Fruit fly (Drosophila melanogaster) whole organism, embryonic: ENCODE data around the gene stumps.

ENCODE experiments used
- Bteb2 ChIP-seq: fragments of 200-800 bp; sonication (Bioruptor generic); optimal IDR thresholded peaks from 2 replicates; lab custom pipeline; 2016; ENCODE audit warnings: missing biosample characterization, missing genetic modification characterization
- CG10274 ChIP-seq: fragments of 200-800 bp; sonication (Bioruptor generic); optimal IDR thresholded peaks from 3 replicates; lab custom pipeline; 2017; ENCODE audit warnings: missing biosample characterization, mild to moderate bottlenecking, missing genetic modification characterization
- CG11504 ChIP-seq: fragments of 200-800 bp; sonication (Bioruptor generic); optimal IDR thresholded peaks from 3 replicates; lab custom pipeline; 2019; ENCODE audit warnings: missing biosample characterization, mild to moderate bottlenecking, missing genetic modification characterization, moderate library complexity
- CG12219 ChIP-seq: fragments of 200-800 bp; sonication (Bioruptor generic); optimal IDR thresholded peaks from 3 replicates; lab custom pipeline; 2018; ENCODE audit warnings: missing biosample characterization, mild to moderate bottlenecking, missing genetic modification characterization
- CG13287 ChIP-seq: fragments of 200-800 bp; sonication (Bioruptor generic); IDR thresholded peaks from 2 replicates; pipeline ENCODE4 v1.3.6; 2022; ENCODE audit warnings: missing biosample characterization, missing genetic modification characterization; ENCODE audit not compliant: partially characterized antibody
- CG13894 ChIP-seq: fragments of 200-800 bp; sonication (Bioruptor generic); optimal IDR thresholded peaks from 3 replicates; lab custom pipeline; 2018; ENCODE audit warnings: missing biosample characterization, mild to moderate bottlenecking, missing genetic modification characterization, moderate library complexity
- CG14441 ChIP-seq: fragments of 200-800 bp; sonication (Bioruptor generic); IDR thresholded peaks from 2 replicates; pipeline ENCODE4 v1.3.6; 2022; ENCODE audit warnings: missing biosample characterization, missing genetic modification characterization
- CG1529 ChIP-seq: fragments of 200-800 bp; sonication (Bioruptor generic); optimal IDR thresholded peaks from 3 replicates; lab custom pipeline; 2018; ENCODE audit warnings: missing biosample characterization, missing genetic modification characterization
- CG18011 ChIP-seq: fragments of 200-800 bp; sonication (Bioruptor generic); optimal IDR thresholded peaks from 2 replicates; lab custom pipeline; 2017; ENCODE audit warnings: missing biosample characterization, missing genetic modification characterization, mild to moderate bottlenecking, moderate library complexity, missing genotype
- CG18599 ChIP-seq: fragments of 200-800 bp; sonication (Bioruptor generic); optimal IDR thresholded peaks from 3 replicates; lab custom pipeline; 2017; ENCODE audit warnings: missing biosample characterization, missing genetic modification characterization, mild to moderate bottlenecking, moderate library complexity, missing genetic modification reagents
- CG2202 ChIP-seq: fragments of 200-800 bp; sonication (Bioruptor generic); optimal IDR thresholded peaks from 2 replicates; lab custom pipeline; 2018; ENCODE audit warnings: missing biosample characterization, mild to moderate bottlenecking, missing genetic modification characterization
- CG2875 ChIP-seq: fragments of 200-800 bp; sonication (Bioruptor generic); optimal IDR thresholded peaks from 2 replicates; lab custom pipeline; 2017; ENCODE audit warnings: missing biosample characterization, mild to moderate bottlenecking, missing genetic modification characterization, missing genetic modification reagents
- CG5245 ChIP-seq: fragments of 200-800 bp; sonication (Bioruptor generic); optimal IDR thresholded peaks from 3 replicates; lab custom pipeline; 2016; ENCODE audit warnings: missing biosample characterization, missing genetic modification characterization
- CG7786 ChIP-seq: fragments of 200-800 bp; sonication (Bioruptor generic); optimal IDR thresholded peaks from 2 replicates; lab custom pipeline; 2016; ENCODE audit warnings: missing biosample characterization, missing genetic modification characterization
- CG7839 ChIP-seq: fragments of 200-800 bp; sonication (Bioruptor generic); optimal IDR thresholded peaks from 3 replicates; lab custom pipeline; 2018; ENCODE audit warnings: missing biosample characterization, mild to moderate bottlenecking, missing genetic modification characterization, moderate library complexity
- CG8290 ChIP-seq, 3 experiments: fragments of 200-800 bp; sonication (Bioruptor generic); optimal IDR thresholded peaks; 2 replicates each; lab custom pipeline; 2016 to 2019; ENCODE audit warnings: missing biosample characterization in 3 of 3, missing genetic modification characterization in 3 of 3, mild to moderate bottlenecking in 2 of 3, moderate library complexity in 1 of 3
- CG9215 ChIP-seq: fragments of 200-800 bp; sonication (Bioruptor generic); IDR thresholded peaks from 2 replicates; pipeline ENCODE4 v1.3.6; 2022; ENCODE audit warnings: missing biosample characterization, missing genetic modification characterization
- CG9609 ChIP-seq: fragments of 200-800 bp; sonication (Bioruptor generic); optimal IDR thresholded peaks from 3 replicates; lab custom pipeline; 2016; ENCODE audit warnings: missing biosample characterization, missing genetic modification characterization
- E2f1 ChIP-seq: fragments of 200-800 bp; sonication (Bioruptor generic); IDR thresholded peaks from 2 replicates; pipeline ENCODE4 v1.3.6; 2022; ENCODE audit warnings: missing biosample characterization, missing genetic modification characterization
- Ets65A ChIP-seq: fragments of 200-800 bp; sonication (Bioruptor generic); peaks from one replicate; lab custom pipeline; 2016; ENCODE audit warnings: missing biosample characterization, missing genetic modification characterization
- Fer3 ChIP-seq: fragments of 200-800 bp; sonication (Bioruptor generic); optimal IDR thresholded peaks from 2 replicates; lab custom pipeline; 2018; ENCODE audit warnings: missing biosample characterization, mild to moderate bottlenecking, missing genetic modification characterization, moderate library complexity
- HmgZ ChIP-seq: fragments of 200-800 bp; sonication (Bioruptor generic); optimal IDR thresholded peaks from 2 replicates; lab custom pipeline; 2018; ENCODE audit warnings: missing biosample characterization, mild to moderate bottlenecking, missing genetic modification characterization
- Hr3 ChIP-seq: fragments of 200-800 bp; sonication (Bioruptor generic); optimal IDR thresholded peaks from 3 replicates; lab custom pipeline; 2016; ENCODE audit warnings: missing biosample characterization, missing genetic modification characterization
- Hr78 ChIP-seq, 2 experiments: fragments of 200-800 bp in 1 of 2; fragments of >200 bp in 1 of 2; sonication (Bioruptor generic) in 1 of 2; optimal IDR thresholded peaks; 2 replicates each; lab custom pipeline; 2017 to 2019; ENCODE audit warnings: missing biosample characterization in 2 of 2, missing genetic modification characterization in 2 of 2, mild to moderate bottlenecking in 1 of 2, moderate library complexity in 1 of 2
- MESR4 ChIP-seq: fragments of 200-800 bp; sonication (Bioruptor generic); optimal IDR thresholded peaks from 2 replicates; lab custom pipeline; 2018; ENCODE audit warnings: missing biosample characterization, mild to moderate bottlenecking, missing genetic modification characterization, moderate library complexity
- NK7.1 ChIP-seq: fragments of 200-800 bp; sonication (Bioruptor generic); optimal IDR thresholded peaks from 3 replicates; lab custom pipeline; 2016; ENCODE audit warnings: missing biosample characterization, missing genetic modification characterization
- ap ChIP-seq: fragments of 200-800 bp; sonication (Bioruptor generic); IDR thresholded peaks from 2 replicates; pipeline ENCODE4 v1.3.6; 2022; ENCODE audit warnings: missing biosample characterization, missing genetic modification characterization
- ase ChIP-seq: fragments of 200-800 bp; sonication (Bioruptor generic); IDR thresholded peaks from 3 replicates; pipeline ENCODE4 v1.3.6; 2022; ENCODE audit warnings: missing biosample characterization, missing genetic modification characterization
- bab2 ChIP-seq: fragments of 200-800 bp; sonication (Bioruptor generic); optimal IDR thresholded peaks from 2 replicates; lab custom pipeline; 2016; ENCODE audit warnings: missing biosample characterization, missing genetic modification characterization
- bbx ChIP-seq: fragments of 200-800 bp; sonication (Bioruptor generic); IDR thresholded peaks from 2 replicates; pipeline ENCODE4 v1.3.6; 2022; ENCODE audit warnings: missing biosample characterization, missing genetic modification characterization; ENCODE audit not compliant: partially characterized antibody
- ems ChIP-seq: fragments of 200-800 bp; sonication (Bioruptor generic); optimal IDR thresholded peaks from 3 replicates; lab custom pipeline; 2016; ENCODE audit warnings: missing biosample characterization, missing genetic modification characterization
- jing ChIP-seq: fragments of 200-800 bp; sonication (Bioruptor generic); optimal IDR thresholded peaks from 2 replicates; lab custom pipeline; 2018; ENCODE audit warnings: missing biosample characterization, mild to moderate bottlenecking, missing genetic modification characterization
- lab ChIP-seq: fragments of 200-800 bp; sonication (Bioruptor generic); optimal IDR thresholded peaks from 3 replicates; lab custom pipeline; 2017; ENCODE audit warnings: missing biosample characterization, missing genetic modification characterization, mild to moderate bottlenecking, moderate library complexity, missing genetic modification reagents
- lbe ChIP-seq: fragments of 200-800 bp; sonication (Bioruptor generic); optimal IDR thresholded peaks from 2 replicates; lab custom pipeline; 2016; ENCODE audit warnings: missing biosample characterization, mild to moderate bottlenecking, missing genetic modification characterization
- lilli ChIP-seq: fragments of 200-800 bp; sonication (Bioruptor generic); optimal IDR thresholded peaks from 3 replicates; lab custom pipeline; 2016; ENCODE audit warnings: missing biosample characterization, missing genetic modification characterization
- maf-S ChIP-seq: fragments of 200-800 bp; sonication (Bioruptor generic); optimal IDR thresholded peaks from 2 replicates; lab custom pipeline; 2016; ENCODE audit warnings: missing biosample characterization, missing genetic modification characterization
- mam ChIP-seq: fragments of 200-800 bp; sonication (Bioruptor generic); optimal IDR thresholded peaks from 3 replicates; lab custom pipeline; 2016; ENCODE audit warnings: missing biosample characterization, missing genetic modification characterization
- nmo ChIP-seq: fragments of 200-800 bp; sonication (Bioruptor generic); optimal IDR thresholded peaks from 2 replicates; lab custom pipeline; 2018; ENCODE audit warnings: missing biosample characterization, mild to moderate bottlenecking, missing genetic modification characterization, moderate library complexity
- nom ChIP-seq: fragments of 200-800 bp; sonication (Bioruptor generic); optimal IDR thresholded peaks from 2 replicates; lab custom pipeline; 2017; ENCODE audit warnings: missing biosample characterization, missing genetic modification characterization, mild to moderate bottlenecking, moderate library complexity, missing genetic modification reagents
- p53 ChIP-seq: fragments of 200-800 bp; sonication (Bioruptor generic); optimal IDR thresholded peaks from 2 replicates; lab custom pipeline; 2016; ENCODE audit warnings: missing biosample characterization, missing genetic modification characterization
- pan ChIP-seq, 4 experiments: fragments of >200 bp in 3 of 4; fragments of 200-800 bp in 1 of 4; sonication (Bioruptor generic) in 1 of 4; optimal IDR thresholded peaks in 3 of 4; IDR thresholded peaks in 1 of 4; 2 replicates each; pipeline versions ENCODE4 v1.3.6 to Lab custom; 2017 to 2022; ENCODE audit warnings: missing biosample characterization in 2 of 4, missing genetic modification characterization in 2 of 4, mixed read lengths in 1 of 4
- pb ChIP-seq: fragments of 200-800 bp; sonication (Bioruptor generic); optimal IDR thresholded peaks from 3 replicates; lab custom pipeline; 2016; ENCODE audit warnings: missing biosample characterization, missing genetic modification characterization
- pfk ChIP-seq: fragments of 200-800 bp; sonication (Bioruptor generic); optimal IDR thresholded peaks from 2 replicates; lab custom pipeline; 2018; ENCODE audit warnings: missing biosample characterization, mild to moderate bottlenecking, missing genetic modification characterization, moderate library complexity
- pho ChIP-seq: fragments of 200-800 bp; sonication (Bioruptor generic); optimal IDR thresholded peaks from 2 replicates; lab custom pipeline; 2016; ENCODE audit warnings: missing biosample characterization, missing genetic modification characterization
- repo ChIP-seq: fragments of 200-800 bp; sonication (Bioruptor generic); optimal IDR thresholded peaks from 2 replicates; lab custom pipeline; 2016; ENCODE audit warnings: missing biosample characterization, missing genetic modification characterization
- sqz ChIP-seq: fragments of 200-800 bp; sonication (Bioruptor generic); optimal IDR thresholded peaks from 3 replicates; lab custom pipeline; 2018; ENCODE audit warnings: missing biosample characterization, mild to moderate bottlenecking, missing genetic modification characterization
- tin ChIP-seq: fragments of 200-800 bp; sonication (Bioruptor generic); optimal IDR thresholded peaks from 3 replicates; lab custom pipeline; 2016; ENCODE audit warnings: missing biosample characterization, missing genetic modification characterization

Gene stumps

DNA sequence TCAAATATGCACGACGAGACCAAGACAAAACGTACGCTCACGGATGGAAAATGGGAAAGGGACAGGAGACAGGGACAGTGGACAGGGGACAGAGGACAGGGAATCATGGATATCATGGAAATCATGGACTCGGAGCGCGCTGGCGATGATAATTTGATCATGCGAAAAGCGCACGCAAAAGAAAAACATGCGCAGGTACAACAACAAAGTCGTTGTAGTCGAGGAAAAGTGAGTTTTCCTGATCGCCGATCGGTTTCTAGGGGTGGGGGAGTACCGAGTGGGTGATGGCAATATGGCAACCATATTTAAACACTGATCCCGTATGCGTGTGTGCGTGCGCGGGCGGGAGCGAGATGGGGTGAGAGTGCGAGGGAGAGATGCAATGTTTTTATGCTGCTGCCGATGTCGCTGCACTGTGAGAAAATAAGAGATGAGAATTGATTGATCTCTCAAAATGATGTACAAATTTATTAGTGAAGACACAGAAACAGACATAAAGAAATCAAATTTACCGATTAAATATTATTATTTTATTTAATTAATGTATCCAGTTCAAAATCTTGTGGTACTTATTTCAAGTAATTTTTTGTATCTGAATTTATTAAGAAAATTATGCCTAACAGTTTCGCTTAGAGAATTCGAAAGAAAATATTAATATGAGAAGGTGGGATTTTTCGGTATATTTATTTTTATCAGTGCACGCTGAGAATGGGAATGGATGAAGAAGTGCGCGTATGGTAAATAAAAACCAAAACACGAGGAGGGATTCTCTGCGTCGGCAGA is 13.9 kb downstream of the stumps start:
- peak; percentile 56 for TF ChIP-seq E2f1 (GFP tag; lab: Robert Waterston, UW)
- TF ChIP-seq CG13287 (GFP tag; lab: Robert Waterston, UW) = no peak
- TF ChIP-seq CG14441 = peak; percentile 43; the same call in 1 of the 2 replicates
- TF ChIP-seq nmo (GFP tag; lab: Kevin White, UChicago) = peak; percentile 92
- TF ChIP-seq CG10274 = peak; percentile 34
- TF ChIP-seq CG7786 (GFP tag; lab: Kevin White, UChicago) = no peak
- no peak for TF ChIP-seq NK7.1
- no peak for TF ChIP-seq mam (GFP tag; lab: Kevin White, UChicago)
- TF ChIP-seq CG13894 (tag; lab: Kevin White, UChicago) = no peak
- no peak for TF ChIP-seq Bteb2 (GFP tag; lab: Kevin White, UChicago)
- TF ChIP-seq CG1529 (GFP tag; lab: Kevin White, UChicago) = peak; percentile 83
- TF ChIP-seq Hr78 (GFP tag; optimal IDR thresholded peaks at IDR 0.05; lab: Kevin White, UChicago) = peak in 1 of 2 experiments; percentile 85
- TF ChIP-seq bbx (GFP tag; lab: Robert Waterston, UW) = no peak
- no peak for TF ChIP-seq CG9609 (GFP tag; lab: Kevin White, UChicago)
- no peak for TF ChIP-seq pan (optimal IDR thresholded peaks at IDR 0.05; lab: Kevin White, UChicago)
- peak in 1 of 2 experiments; percentile 66 for TF ChIP-seq pan (GFP tag; optimal IDR thresholded peaks at IDR 0.05 in 1 of 2, IDR thresholded peaks at IDR 0.05 in 1 of 2)
- TF ChIP-seq pho (GFP tag; lab: Kevin White, UChicago) = no peak
- no peak for TF ChIP-seq MESR4
- TF ChIP-seq ap = peak; percentile 55
- peak; percentile 85 for TF ChIP-seq CG2875 (GFP tag; lab: Kevin White, UChicago)
- peak; percentile 79 for TF ChIP-seq CG5245 (GFP tag; lab: Kevin White, UChicago)
- peak; percentile 9 for TF ChIP-seq CG18011 (GFP tag; lab: Kevin White, UChicago)
- TF ChIP-seq CG8290 (GFP tag; optimal IDR thresholded peaks at IDR 0.05; lab: Kevin White, UChicago) = peak; percentile 77
- TF ChIP-seq CG8290 (tag; optimal IDR thresholded peaks at IDR 0.05; lab: Kevin White, UChicago) = peak in 1 of 2 experiments; percentile 77
- peak; percentile 42 for TF ChIP-seq Fer3 (tag; lab: Kevin White, UChicago)
- peak; percentile 91 for TF ChIP-seq CG2202 (tag; lab: Kevin White, UChicago)
- TF ChIP-seq CG11504 (tag; lab: Kevin White, UChicago) = peak; percentile 89
- peak; percentile 68; the same call in 1 of the 3 replicates for TF ChIP-seq ase
- peak; percentile 67 for TF ChIP-seq CG12219 (GFP tag; lab: Kevin White, UChicago)
- TF ChIP-seq maf-S (GFP tag; lab: Kevin White, UChicago) = no peak
- TF ChIP-seq HmgZ (tag; lab: Kevin White, UChicago) = peak; percentile 1
- peak; percentile 72 for TF ChIP-seq CG18599 (GFP tag; lab: Kevin White, UChicago)
- peak; percentile 57 for TF ChIP-seq jing (GFP tag; lab: Kevin White, UChicago)
- TF ChIP-seq lab (GFP tag; lab: Kevin White, UChicago) = peak; percentile 67
- peak; percentile 83 for TF ChIP-seq Hr3
- TF ChIP-seq CG7839 = peak; percentile 88
- no peak for TF ChIP-seq p53 (GFP tag; lab: Kevin White, UChicago)
- peak; percentile 79 for TF ChIP-seq sqz
- peak; percentile 29 for TF ChIP-seq lilli (GFP tag; lab: Kevin White, UChicago)
- peak; percentile 84 for TF ChIP-seq tin
- TF ChIP-seq lbe (GFP tag; lab: Kevin White, UChicago) = no peak
- no peak for TF ChIP-seq ems (GFP tag; lab: Kevin White, UChicago)
- no peak for TF ChIP-seq bab2 (GFP tag; lab: Kevin White, UChicago)
- TF ChIP-seq nom (GFP tag; lab: Kevin White, UChicago) = peak; percentile 29
- peak; percentile 54 for TF ChIP-seq Ets65A (GFP tag; lab: Kevin White, UChicago)
- no peak for TF ChIP-seq pb (GFP tag; lab: Kevin White, UChicago)
- TF ChIP-seq CG9215 (GFP tag; lab: Robert Waterston, UW) = peak; percentile 59
- TF ChIP-seq pfk (GFP tag; lab: Kevin White, UChicago) = no peak
- no peak for TF ChIP-seq repo (GFP tag; lab: Kevin White, UChicago)
